Worm (Caenorhabditis elegans) whole organism, L1 larva: ENCODE data around the gene C33C12.7.
A peak's percentile ranks its signal among the peaks of the same experiment; 100 is the strongest.

Source experiments
- C04F5.9 ChIP-seq: sonication (generic microtip); optimal IDR thresholded peaks from 2 replicates; lab custom pipeline; 2016; ENCODE audit warnings: missing genetic modification characterization, missing compliant biosample characterization
- C16A3.4 ChIP-seq: fragments of 150-350 bp; optimal IDR thresholded peaks from 2 replicates; lab custom pipeline; 2014; ENCODE audit warnings: missing biosample characterization, missing genetic modification characterization
- C34B4.2 ChIP-seq: sonication (generic microtip); optimal IDR thresholded peaks from 2 replicates; lab custom pipeline; 2017; ENCODE audit warnings: mild to moderate bottlenecking, missing genetic modification characterization, missing compliant biosample characterization
- ceh-8 ChIP-seq: fragments of 200-800 bp; sonication (Bioruptor generic); optimal IDR thresholded peaks from 2 replicates; lab custom pipeline; 2018; ENCODE audit warnings: mild to moderate bottlenecking, missing genetic modification characterization, moderate library complexity, missing compliant biosample characterization
- ceh-90 ChIP-seq: sonication (generic microtip); optimal IDR thresholded peaks from 2 replicates; lab custom pipeline; 2016; ENCODE audit warnings: missing genetic modification characterization, missing compliant biosample characterization
- efl-1 ChIP-seq, 4 experiments: fragments of 150-350 bp; optimal IDR thresholded peaks in 3 of 4; peaks in 1 of 4; 1 replicate in 1 of 4; 2 replicates in 3 of 4; lab custom pipeline; 2014; ENCODE audit warnings: missing biosample characterization in 2 of 4, missing genetic modification characterization in 2 of 4, missing genetic modification reagents in 2 of 4
- elt-2 ChIP-seq: sonication (generic microtip); optimal IDR thresholded peaks from 2 replicates; lab custom pipeline; 2016; ENCODE audit warnings: missing genetic modification characterization, mild to moderate bottlenecking, inconsistent platforms, missing compliant biosample characterization, missing genetic modification reagents
- ets-5 ChIP-seq: fragments of 200-800 bp; sonication (Bioruptor generic); IDR thresholded peaks from 2 replicates; pipeline ENCODE4 v1.3.6; 2022; ENCODE audit warnings: missing genetic modification characterization, missing compliant biosample characterization
- fkh-8 ChIP-seq: sonication (generic microtip); optimal IDR thresholded peaks from 2 replicates; lab custom pipeline; 2016; ENCODE audit warnings: mild to moderate bottlenecking, missing genetic modification characterization, missing compliant biosample characterization
- fos-1 ChIP-seq: fragments of 150-350 bp; optimal IDR thresholded peaks from 2 replicates; lab custom pipeline; 2014; ENCODE audit warnings: missing biosample characterization, missing genetic modification characterization
- grh-1 ChIP-seq: fragments of 200-800 bp; sonication (Bioruptor generic); IDR thresholded peaks from 2 replicates; pipeline ENCODE4 v1.3.6; 2022; ENCODE audit warnings: missing genetic modification reagents, missing genetic modification characterization, missing compliant biosample characterization
- hlh-4 ChIP-seq: sonication (generic microtip); optimal IDR thresholded peaks from 2 replicates; lab custom pipeline; 2016; ENCODE audit warnings: mild to moderate bottlenecking, missing genetic modification characterization, missing compliant biosample characterization
- jun-1 ChIP-seq: fragments of 150-350 bp; optimal IDR thresholded peaks from 2 replicates; lab custom pipeline; 2014; ENCODE audit warnings: missing biosample characterization, missing genetic modification reagents, missing genetic modification characterization
- lin-15B ChIP-seq: fragments of 150-350 bp; sonication (generic microtip); optimal IDR thresholded peaks from 3 replicates; lab custom pipeline; 2014; ENCODE audit warnings: missing biosample characterization, missing genetic modification characterization
- lir-3 ChIP-seq: sonication (generic microtip); optimal IDR thresholded peaks from 2 replicates; lab custom pipeline; 2016; ENCODE audit warnings: mild to moderate bottlenecking, missing genetic modification characterization, moderate library complexity, missing compliant biosample characterization; ENCODE audit not compliant: poor library complexity
- lsy-2 ChIP-seq, 2 experiments: fragments of 150-350 bp; optimal IDR thresholded peaks; 2 replicates each; lab custom pipeline; 2014; ENCODE audit warnings: missing biosample characterization in 2 of 2, missing genetic modification characterization in 2 of 2
- mab-9 ChIP-seq: fragments of 200-800 bp; sonication (Bioruptor generic); IDR thresholded peaks from 2 replicates; pipeline ENCODE4 v1.3.6; 2022; ENCODE audit warnings: missing genetic modification reagents, missing genetic modification characterization, missing compliant biosample characterization
- mef-2 ChIP-seq: fragments of 150-350 bp; optimal IDR thresholded peaks from 2 replicates; lab custom pipeline; 2014; ENCODE audit warnings: missing biosample characterization, missing genetic modification characterization
- mep-1 ChIP-seq: fragments of 150-350 bp; optimal IDR thresholded peaks from 2 replicates; lab custom pipeline; 2014; ENCODE audit warnings: missing biosample characterization, missing genetic modification characterization
- nhr-20 ChIP-seq: sonication (generic microtip); optimal IDR thresholded peaks from 2 replicates; lab custom pipeline; 2016; ENCODE audit warnings: mild to moderate bottlenecking, missing genetic modification characterization, missing compliant biosample characterization
- nhr-28 ChIP-seq: fragments of 150-350 bp; optimal IDR thresholded peaks from 2 replicates; lab custom pipeline; 2014; ENCODE audit warnings: missing biosample characterization, missing genetic modification characterization
- nhr-47 ChIP-seq: sonication (generic microtip); optimal IDR thresholded peaks from 2 replicates; lab custom pipeline; 2016; ENCODE audit warnings: mild to moderate bottlenecking, missing genetic modification characterization, moderate library complexity, missing compliant biosample characterization
- nhr-76 ChIP-seq: sonication (generic microtip); optimal IDR thresholded peaks from 2 replicates; lab custom pipeline; 2017; ENCODE audit warnings: missing biosample characterization, missing genetic modification characterization
- nhr-77 ChIP-seq: fragments of 150-350 bp; optimal IDR thresholded peaks from 2 replicates; lab custom pipeline; 2014; ENCODE audit warnings: missing biosample characterization, missing genetic modification characterization
- rnt-1 ChIP-seq: sonication (generic microtip); optimal IDR thresholded peaks from 2 replicates; lab custom pipeline; 2016; ENCODE audit warnings: mild to moderate bottlenecking, missing genetic modification characterization, moderate library complexity, missing compliant biosample characterization
- sox-4 ChIP-seq: sonication (generic microtip); optimal IDR thresholded peaks from 2 replicates; lab custom pipeline; 2016; ENCODE audit warnings: missing genetic modification characterization, missing compliant biosample characterization
- sptf-1 ChIP-seq: fragments of 150-350 bp; optimal IDR thresholded peaks from 2 replicates; lab custom pipeline; 2014; ENCODE audit warnings: missing biosample characterization, missing genetic modification characterization
- tlp-1 ChIP-seq: fragments of 150-350 bp; optimal IDR thresholded peaks from 2 replicates; lab custom pipeline; 2014; ENCODE audit warnings: missing biosample characterization, missing genetic modification characterization
- ztf-11 ChIP-seq, 2 experiments: sonication (generic microtip); optimal IDR thresholded peaks; 2 replicates each; lab custom pipeline; 2016 to 2017; ENCODE audit warnings: missing genetic modification characterization in 2 of 2, missing biosample characterization in 1 of 2, missing compliant biosample characterization in 1 of 2

Gene C33C12.7

DNA sequence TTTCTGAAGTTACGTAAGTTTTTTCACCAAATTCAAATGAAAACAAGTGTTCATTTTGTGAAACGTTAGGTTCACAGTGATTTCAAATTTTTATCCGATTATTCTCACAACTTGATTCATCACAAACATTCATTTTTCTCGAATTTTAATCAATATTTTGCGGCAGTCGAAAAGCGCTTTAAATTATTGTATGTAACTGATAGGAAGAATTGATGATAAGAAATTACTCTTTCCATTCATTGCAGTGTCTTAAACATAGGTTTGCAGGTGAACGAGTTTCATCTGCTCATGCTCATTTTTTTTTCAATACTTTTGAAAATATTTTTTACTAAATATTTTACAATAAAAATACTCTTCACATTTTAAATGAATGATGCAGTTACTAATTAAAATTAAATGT lies 22.8 kb downstream of the C33C12.7 start:
- peak; percentile 38 for TF ChIP-seq elt-2 (tag; lab: Kevin White, UChicago)
- TF ChIP-seq sox-4 (tag; lab: Kevin White, UChicago) = no peak
- TF ChIP-seq lin-15B (tag; lab: Kevin White, UChicago) = no peak
- TF ChIP-seq mef-2 (tag; lab: Kevin White, UChicago) = no peak
- no peak for TF ChIP-seq efl-1 (optimal IDR thresholded peaks at IDR 0.05; lab: Kevin White, UChicago)
- TF ChIP-seq efl-1 (GFP tag; optimal IDR thresholded peaks at IDR 0.05 in 1 of 2; lab: Kevin White, UChicago) = peak in 1 of 2 experiments; percentile 70

- TF ChIP-seq grh-1 (GFP tag; lab: Robert Waterston, UW) (no peak), rnt-1 (no peak), fkh-8 (tag; lab: Kevin White, UChicago) (no peak), fos-1 (tag; lab: Kevin White, UChicago) (no peak), ets-5 (GFP tag; lab: Robert Waterston, UW) (no peak), ceh-8 (no peak), nhr-20 (no peak), lin-15B (tag; lab: Kevin White, UChicago) (no peak), C34B4.2 (tag; lab: Kevin White, UChicago) (no peak), mab-9 (GFP tag; lab: Robert Waterston, UW) (no peak), C04F5.9 (tag; lab: Kevin White, UChicago) (no peak), sox-4 (tag; lab: Kevin White, UChicago) (no peak), nhr-47 (tag; lab: Kevin White, UChicago) (no peak), nhr-77 (tag; lab: Kevin White, UChicago) (no peak), mep-1 (tag; lab: Kevin White, UChicago) (no peak)
Observed at ce11 chrII:2150485-2150985, 24.7 kb downstream of the C33C12.7 start, which contains the start of the genes C40A11.7 and C40A11.8. C40A11.7 (minus strand) TSS chrII:2150585. C40A11.8 (minus strand) TSS chrII:2150935.

DNA sequence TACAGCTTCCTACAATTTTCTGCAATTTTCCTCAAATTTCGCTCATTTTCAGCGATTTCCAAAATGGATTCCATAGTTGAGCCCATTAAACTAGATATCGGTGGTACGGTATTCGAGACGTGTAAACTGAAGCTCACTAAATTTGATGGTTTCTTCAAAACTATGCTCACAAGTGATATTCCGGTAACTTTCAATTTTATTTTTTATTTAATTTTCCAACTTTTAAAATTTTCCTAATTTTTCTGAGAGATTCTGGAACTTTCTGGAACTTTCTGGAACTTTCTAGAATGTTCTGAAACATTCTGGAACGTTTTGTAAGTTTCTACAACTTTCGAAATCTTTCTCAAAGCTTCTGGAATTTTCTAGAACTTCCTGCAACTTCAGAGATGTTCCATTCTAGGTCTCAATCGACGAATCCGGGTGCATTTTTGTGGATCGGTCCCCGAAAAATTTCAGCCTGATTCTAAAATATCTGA lies 28.3 kb downstream of the C33C12.7 start, which contains the start of gene C40A11.2:
TSS of gene C40A11.2 (plus strand) at position 51 of the 476 bp plus-strand sequence.
- no peak for TF ChIP-seq ceh-8
- no peak for TF ChIP-seq jun-1 (tag; lab: Kevin White, UChicago)
- no peak for TF ChIP-seq nhr-28 (tag; lab: Kevin White, UChicago)
- TF ChIP-seq ceh-90 = no peak
- TF ChIP-seq efl-1 (optimal IDR thresholded peaks at IDR 0.05; lab: Kevin White, UChicago) = no peak
- TF ChIP-seq efl-1 (GFP tag; optimal IDR thresholded peaks at IDR 0.05 in 1 of 2; lab: Kevin White, UChicago) = peak in 1 of 2 experiments; percentile 5
- TF ChIP-seq mab-9 (GFP tag; lab: Robert Waterston, UW) = no peak
- TF ChIP-seq C16A3.4 (tag; lab: Kevin White, UChicago) = no peak
- no peak for TF ChIP-seq tlp-1 (tag; lab: Kevin White, UChicago)

DNA sequence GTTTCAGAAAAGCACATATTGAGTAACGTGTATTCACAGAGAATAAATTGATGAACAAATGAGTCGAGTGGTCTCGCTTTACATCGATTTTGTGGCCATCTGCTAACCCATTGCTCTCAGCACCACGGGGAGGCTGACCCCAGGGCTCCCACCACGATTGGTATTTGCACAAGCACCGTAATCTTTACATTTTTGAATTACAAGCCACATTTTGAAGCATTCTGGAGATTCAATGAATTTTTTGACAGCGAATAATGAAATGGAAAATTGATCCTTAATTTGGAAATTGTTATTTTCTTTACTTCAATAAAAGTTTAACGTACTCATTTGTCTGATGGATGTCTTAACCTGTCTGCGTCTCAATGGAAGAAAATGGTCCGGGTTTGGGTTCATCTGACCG lies 29.7 kb downstream of the C33C12.7 start, which contains the start of gene C40A11.6:
TSS of gene C40A11.6 (minus strand) at position 101 of the 400 bp plus-strand sequence.
- TF ChIP-seq sptf-1 (tag; lab: Kevin White, UChicago) (no peak), nhr-76 (tag; lab: Kevin White, UChicago) (no peak), lir-3 (tag; lab: Kevin White, UChicago) (no peak)

ce11 chrII:2140817-2141216 lies 34.5 kb downstream of the C33C12.7 start, which contains the start of gene C40A11.3:
C40A11.3 (plus strand) TSS chrII:2141117.
- TF ChIP-seq ztf-11 (tag; optimal IDR thresholded peaks at IDR 0.05; lab: Kevin White, UChicago) = no peak
- TF ChIP-seq ceh-90 = no peak

DNA sequence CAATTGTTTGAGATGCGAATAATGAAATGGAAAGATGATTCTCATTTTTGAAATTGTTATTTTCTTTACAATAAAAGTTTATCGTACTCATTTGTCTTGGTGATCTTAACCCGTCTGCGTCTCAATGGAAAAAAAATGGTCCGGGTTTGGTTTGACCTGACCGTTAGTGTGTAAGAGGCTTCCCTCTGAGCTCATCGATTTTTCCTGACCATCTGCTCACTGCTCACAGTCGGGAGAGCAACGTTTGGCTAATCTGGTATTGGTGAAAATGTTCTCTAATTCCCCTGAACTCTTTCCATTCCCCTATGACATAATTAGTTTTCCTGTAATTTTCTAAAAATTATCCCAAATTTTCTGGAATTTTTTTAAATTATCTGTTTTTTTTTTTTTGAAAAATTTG lies 36.4 kb downstream of the C33C12.7 start:
- TF ChIP-seq lsy-2 (tag; optimal IDR thresholded peaks at IDR 0.05; lab: Kevin White, UChicago) (no peak), sox-4 (tag; lab: Kevin White, UChicago) (no peak), grh-1 (GFP tag; lab: Robert Waterston, UW) (no peak), hlh-4 (tag; lab: Kevin White, UChicago) (no peak), ceh-90 (no peak)
